Worm (Caenorhabditis elegans): Measurements from ENCODE around the gene ham-3.

Gene ham-3

ce11 chrIII:10090685-10091084 lies 29.9 kb upstream of the ham-3 start, which contains the start of gene gtf-2H2C:
TSS of gene gtf-2H2C (minus strand) at chrIII:10090785.
- peak; percentile 44; the same call in 1 of the 2 replicates for TF ChIP-seq madf-6 (GFP tag; IDR thresholded peaks at IDR 0.05)
- TF ChIP-seq akir-1 (GFP tag; optimal IDR thresholded peaks at IDR 0.05), result no peak
- TF ChIP-seq sea-2 (GFP tag; IDR thresholded peaks at IDR 0.05), result no peak
- 0 out of 2 replicates have a peak, but pooled peaks have one; percentile 9 for TF ChIP-seq B0336.3 (GFP tag; IDR thresholded peaks at IDR 0.05)
- 0 out of 2 replicates have a peak, but pooled peaks have one; percentile 27 for TF ChIP-seq Y79H2A.3 (GFP tag; conservative IDR thresholded peaks at IDR 0.05)
- no peak for TF ChIP-seq C06A6.2 (GFP tag; conservative IDR thresholded peaks at IDR 0.05)
- TF ChIP-seq cebp-1 (GFP tag; IDR thresholded peaks at IDR 0.05), result no peak
- peak; percentile 18 for TF ChIP-seq cebp-1 (tag; optimal IDR thresholded peaks at IDR 0.05)
- TF ChIP-seq C17E4.6 (GFP tag; IDR thresholded peaks at IDR 0.05), result no peak
- TF ChIP-seq nfyb-1 (GFP tag; IDR thresholded peaks at IDR 0.05), result no peak
- no peak for TF ChIP-seq mcd-1 (GFP tag; IDR thresholded peaks at IDR 0.05)

- TF ChIP-seq K12H6.12 (tag; optimal IDR thresholded peaks at IDR 0.05) (no peak), B0019.2 (GFP tag; conservative IDR thresholded peaks at IDR 0.05) (no peak), lin-54 (GFP tag; optimal IDR thresholded peaks at IDR 0.05) (peak; percentile 81), ceh-40 (GFP tag; IDR thresholded peaks at IDR 0.05) (no peak), sea-2 (GFP tag; IDR thresholded peaks at IDR 0.05) (no peak), F33H1.4 (GFP tag; IDR thresholded peaks at IDR 0.05) (0 out of 2 replicates have a peak, but pooled peaks have one; percentile 18), nfyb-1 (GFP tag; IDR thresholded peaks at IDR 0.05) (0 out of 2 replicates have a peak, but pooled peaks have one; percentile 35), snpc-4 (GFP tag; optimal IDR thresholded peaks at IDR 0.05) (no peak), snpc-4 (tag; optimal IDR thresholded peaks at IDR 0.05) (peak in 1 of 4 experiments; percentile 6), sptf-2 (GFP tag; optimal IDR thresholded peaks at IDR 0.05) (no peak), hmg-1.2 (GFP tag; IDR thresholded peaks at IDR 0.05) (peak; percentile 12; the same call in 1 of the 2 replicates), lsl-1 (GFP tag; optimal IDR thresholded peaks at IDR 0.05) (peak; percentile 42), bed-1 (GFP tag; IDR thresholded peaks at IDR 0.05) (no peak), efl-1 (GFP tag; optimal IDR thresholded peaks at IDR 0.05) (peak; percentile 66), dpl-1 (GFP tag; optimal IDR thresholded peaks at IDR 0.05) (peak; percentile 57), snpc-1.3 (tag; optimal IDR thresholded peaks at IDR 0.05; ENCODE audit: insufficient read depth) (no peak), atf-7 (tag; optimal IDR thresholded peaks at IDR 0.05) (no peak), lin-35 (GFP tag; optimal IDR thresholded peaks at IDR 0.05) (peak in 1 of 3 experiments; percentile 54), F22D6.2 (tag; optimal IDR thresholded peaks at IDR 0.05) (no peak), madf-6 (GFP tag; IDR thresholded peaks at IDR 0.05) (peak; percentile 37; the same call in 1 of the 2 replicates), rcor-1 (GFP tag; IDR thresholded peaks at IDR 0.05) (no peak)
Measured at ce11 chrIII:10093093-10093492, 27.5 kb upstream of the ham-3 start.

- TF ChIP-seq F37B4.10 (GFP tag; IDR thresholded peaks at IDR 0.05) (no peak), T07F8.4 (tag; optimal IDR thresholded peaks at IDR 0.05) (no peak), cebp-1 (GFP tag; IDR thresholded peaks at IDR 0.05) (no peak), cebp-1 (tag; optimal IDR thresholded peaks at IDR 0.05) (peak; percentile 29), hmg-1.2 (GFP tag; IDR thresholded peaks at IDR 0.05) (peak; percentile 31; the same call in 1 of the 2 replicates), zfh-2 (GFP tag; conservative IDR thresholded peaks at IDR 0.05) (peak; percentile 96), pbrm-1 (GFP tag; IDR thresholded peaks at IDR 0.05) (no peak), nhr-120 (GFP tag; IDR thresholded peaks at IDR 0.05) (0 out of 2 replicates have a peak, but pooled peaks have one; percentile 57), nfya-2 (GFP tag; IDR thresholded peaks at IDR 0.05) (no peak), zim-3 (tag; optimal IDR thresholded peaks at IDR 0.05) (no peak), somi-1 (GFP tag; optimal IDR thresholded peaks at IDR 0.05) (no peak), athp-1 (tag; optimal IDR thresholded peaks at IDR 0.05) (no peak), madf-6 (GFP tag; IDR thresholded peaks at IDR 0.05) (peak; percentile 52; the same call in 1 of the 2 replicates), ekl-4 (GFP tag; IDR thresholded peaks at IDR 0.05) (0 out of 2 replicates have a peak, but pooled peaks have one; percentile 64), mxl-1 (tag; optimal IDR thresholded peaks at IDR 0.05) (no peak), sdz-38 (tag; optimal IDR thresholded peaks at IDR 0.05) (no peak), F55B11.4 (tag; optimal IDR thresholded peaks at IDR 0.05; ENCODE audit: borderline replicate concordance, insufficient read depth) (no peak), mcd-1 (GFP tag; IDR thresholded peaks at IDR 0.05) (no peak), hrde-1 (tag; optimal IDR thresholded peaks at IDR 0.05; ENCODE audit: borderline replicate concordance) (no peak), lin-54 (GFP tag; optimal IDR thresholded peaks at IDR 0.05) (no peak), aptf-2 (GFP tag; conservative IDR thresholded peaks at IDR 0.05) (no peak), pha-4 (tag; optimal IDR thresholded peaks at IDR 0.05) (no peak), aptf-3 (GFP tag; IDR thresholded peaks at IDR 0.05) (no peak)
Measured at ce11 chrIII:10094538-10094937, 26.0 kb upstream of the ham-3 start.

All from whole organism, young adult.